Worm (Caenorhabditis elegans) whole organism, L4/young adult: ENCODE results near the gene C35D10.12.

ENCODE experiments used
- W03F9.2 ChIP-seq: fragments of 150-350 bp; optimal IDR thresholded peaks from 2 replicates; lab custom pipeline; 2014; ENCODE audit warnings: missing biosample characterization, missing genetic modification characterization
- him-1 ChIP-seq: sonication (generic microtip); optimal IDR thresholded peaks from 2 replicates; lab custom pipeline; 2016; ENCODE audit warnings: missing genotype, missing genetic modification reagents, missing genetic modification characterization, missing compliant biosample characterization

DNA sequence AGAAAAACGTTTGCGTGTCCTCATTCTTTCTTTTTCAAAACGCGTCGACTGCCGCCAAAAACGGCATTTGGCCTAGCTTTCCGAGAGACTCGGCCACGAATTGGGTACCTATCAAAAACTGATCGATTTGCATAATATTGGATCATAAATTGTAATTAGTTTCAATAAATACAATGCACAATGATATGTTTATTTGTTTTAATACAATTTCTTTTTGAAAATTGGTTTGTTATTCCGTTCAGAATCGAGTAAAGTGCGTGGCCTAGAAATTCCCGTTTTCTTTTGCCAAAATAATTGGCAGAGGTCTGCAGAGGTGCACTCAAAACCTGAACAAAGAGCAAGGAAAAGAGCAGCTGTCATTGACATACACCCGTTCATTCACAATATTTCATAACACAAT lies 30.8 kb upstream of the C35D10.12 start, which contains the start of gene F26F4.8:
- TF ChIP-seq W03F9.2 (tag; lab: Kevin White, UChicago) (no peak), him-1 (tag; lab: Kevin White, UChicago) (no peak)
